Worm (Caenorhabditis elegans) whole organism, early embryonic: ENCODE results near the gene lin-29.

Experiments
- B0310.2 ChIP-seq: sonication (generic microtip); optimal IDR thresholded peaks from 2 replicates; lab custom pipeline; 2016; ENCODE audit warnings: mild to moderate bottlenecking, missing genetic modification characterization, missing compliant biosample characterization
- F13C5.2 ChIP-seq: sonication (generic microtip); optimal IDR thresholded peaks from 2 replicates; lab custom pipeline; 2017; ENCODE audit warnings: mild to moderate bottlenecking, missing genetic modification characterization, inconsistent platforms, missing compliant biosample characterization
- aly-1 ChIP-seq: sonication (generic microtip); optimal IDR thresholded peaks from 2 replicates; lab custom pipeline; 2016; ENCODE audit warnings: missing genetic modification characterization, missing compliant biosample characterization
- ama-1 ChIP-seq: fragments of 150-350 bp; optimal IDR thresholded peaks from 2 replicates; lab custom pipeline; 2014
- ets-7 ChIP-seq: sonication (generic microtip); optimal IDR thresholded peaks from 2 replicates; lab custom pipeline; 2016; ENCODE audit warnings: missing genotype, missing genetic modification characterization, missing compliant biosample characterization
- flt-1 ChIP-seq: fragments of 200-800 bp; sonication (Bioruptor generic); IDR thresholded peaks from 2 replicates; pipeline ENCODE4 v1.3.6; 2022; ENCODE audit warnings: missing genetic modification characterization, missing compliant biosample characterization
- hmg-4 ChIP-seq: fragments of 200-800 bp; sonication (Bioruptor generic); optimal IDR thresholded peaks from 2 replicates; lab custom pipeline; 2018; ENCODE audit warnings: mild to moderate bottlenecking, missing genetic modification characterization, missing compliant biosample characterization
- pes-1 ChIP-seq: fragments of 200-800 bp; sonication (Bioruptor generic); IDR thresholded peaks from 2 replicates; pipeline ENCODE4 v1.3.6; 2022; ENCODE audit warnings: missing genetic modification reagents, missing genetic modification characterization, missing compliant biosample characterization
- scrt-1 ChIP-seq: fragments of 200-800 bp; sonication (Bioruptor generic); IDR thresholded peaks from 2 replicates; pipeline ENCODE4 v1.3.6; 2022; ENCODE audit warnings: missing genetic modification characterization, missing compliant biosample characterization
- tbx-11 ChIP-seq: fragments of 200-800 bp; sonication (Bioruptor generic); IDR thresholded peaks from 2 replicates; pipeline ENCODE4 v1.3.6; 2022; ENCODE audit warnings: missing genetic modification characterization, missing compliant biosample characterization
- tbx-37 ChIP-seq: fragments of 200-800 bp; sonication (Bioruptor generic); conservative IDR thresholded peaks from 2 replicates; pipeline ENCODE4 v1.3.6; 2022; ENCODE audit warnings: missing genetic modification reagents, missing genetic modification characterization, missing compliant biosample characterization

DNA sequence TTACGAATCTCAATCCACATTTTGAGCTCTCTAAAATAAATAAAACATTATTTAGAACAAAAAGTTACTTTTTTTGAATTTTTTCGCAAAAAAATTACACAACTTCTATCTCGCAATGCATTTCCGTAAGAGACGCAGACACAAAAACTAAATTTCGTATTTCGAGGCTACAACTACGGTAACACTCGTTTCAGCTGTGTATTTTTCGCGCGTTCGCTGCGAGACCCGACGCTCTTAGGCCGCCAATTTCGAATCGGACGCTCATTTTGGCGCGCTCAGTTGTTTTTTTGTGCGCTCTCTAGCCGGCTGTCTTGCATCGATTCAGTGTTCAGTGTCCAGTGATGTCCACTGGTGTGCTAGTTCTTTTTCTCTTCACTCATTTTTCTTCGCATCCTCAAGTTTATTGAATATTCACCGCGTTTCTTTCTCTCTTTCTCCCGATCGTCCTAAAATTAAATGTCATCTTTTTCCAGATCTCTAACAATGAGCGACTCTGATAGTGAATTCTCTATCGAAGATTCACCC, 60.4 kb downstream of the lin-29 start, which contains the start of the genes npp-3 and top-2:
- TF ChIP-seq scrt-1 (GFP tag; lab: Robert Waterston, UW) = no peak
- TF ChIP-seq ets-7 = no peak
- TF ChIP-seq ama-1 (lab: Kevin White, UChicago) = no peak
- no peak for TF ChIP-seq aly-1
- no peak for TF ChIP-seq B0310.2 (tag; lab: Kevin White, UChicago)
- TF ChIP-seq hmg-4 (GFP tag; lab: Kevin White, UChicago) = peak; percentile 35
- no peak for TF ChIP-seq flt-1 (GFP tag; lab: Robert Waterston, UW)
- TF ChIP-seq tbx-37 (GFP tag; lab: Robert Waterston, UW) = no peak
- no peak for TF ChIP-seq tbx-11
- TF ChIP-seq F13C5.2 (tag; lab: Kevin White, UChicago) = peak; percentile 73
- TF ChIP-seq pes-1 (GFP tag; lab: Robert Waterston, UW) = no peak
